Worm (Caenorhabditis elegans) whole organism, L4 larva: ENCODE measurements around the gene hum-5.

Experiments used
- D1046.2 ChIP-seq: fragments of 200-800 bp; sonication (Bioruptor generic); IDR thresholded peaks from 2 replicates; pipeline ENCODE4 v1.3.6; 2022; ENCODE audit warnings: missing genetic modification characterization, missing compliant biosample characterization
- T20F7.1 ChIP-seq: fragments of 200-800 bp; sonication (Bioruptor generic); optimal IDR thresholded peaks from 2 replicates; lab custom pipeline; 2018; ENCODE audit warnings: mild to moderate bottlenecking, missing genetic modification characterization, missing compliant biosample characterization
- T26A8.4 ChIP-seq: fragments of 200-800 bp; sonication (Bioruptor generic); IDR thresholded peaks from 2 replicates; pipeline ENCODE4 v1.3.6; 2022; ENCODE audit warnings: missing genetic modification characterization, missing compliant biosample characterization
- Y105C5A.15 ChIP-seq: fragments of 200-800 bp; sonication (Bioruptor generic); IDR thresholded peaks from 2 replicates; pipeline ENCODE4 v1.3.6; 2022; ENCODE audit warnings: missing genetic modification characterization, missing compliant biosample characterization
- Y48G9A.11 ChIP-seq: fragments of 200-800 bp; sonication (Bioruptor generic); IDR thresholded peaks from 2 replicates; pipeline ENCODE4 v1.3.6; 2022; ENCODE audit warnings: missing genetic modification reagents, missing genetic modification characterization, missing compliant biosample characterization
- Y5F2A.4 ChIP-seq: fragments of 200-800 bp; sonication (Bioruptor generic); optimal IDR thresholded peaks from 2 replicates; lab custom pipeline; 2018; ENCODE audit warnings: mild to moderate bottlenecking, missing genetic modification characterization, missing compliant biosample characterization
- ama-1 ChIP-seq: fragments of 150-350 bp; optimal IDR thresholded peaks from 2 replicates; lab custom pipeline; 2014; ENCODE audit warnings: inconsistent platforms, mixed read lengths
- arid-1 ChIP-seq: fragments of 200-800 bp; sonication (Bioruptor generic); conservative IDR thresholded peaks from 2 replicates; pipeline ENCODE4 v1.3.6; 2022; ENCODE audit warnings: missing genetic modification reagents, missing genetic modification characterization, missing compliant biosample characterization
- ceh-28 ChIP-seq: fragments of 150-350 bp; optimal IDR thresholded peaks from 2 replicates; lab custom pipeline; 2014; ENCODE audit warnings: missing biosample characterization, missing genetic modification reagents, missing genetic modification characterization
- ceh-32 ChIP-seq: sonication (generic microtip); optimal IDR thresholded peaks from 2 replicates; lab custom pipeline; 2016; ENCODE audit warnings: mild to moderate bottlenecking, missing genetic modification characterization, missing compliant biosample characterization; ENCODE audit not compliant: poor library complexity
- ceh-44 ChIP-seq: fragments of 200-800 bp; sonication (Bioruptor generic); IDR thresholded peaks from 2 replicates; pipeline ENCODE4 v1.3.6; 2022; ENCODE audit warnings: missing genetic modification reagents, missing genetic modification characterization, missing compliant biosample characterization
- daf-16 ChIP-seq, 3 experiments: sonication (generic microtip); optimal IDR thresholded peaks; 2 replicates each; lab custom pipeline; 2016 to 2017; ENCODE audit warnings: missing genetic modification characterization in 3 of 3, missing genetic modification reagents in 3 of 3, mild to moderate bottlenecking in 2 of 3, missing compliant biosample characterization in 2 of 3, missing biosample characterization in 1 of 3, moderate library complexity in 1 of 3
- daf-19 ChIP-seq: fragments of 200-800 bp; sonication (Bioruptor generic); conservative IDR thresholded peaks from 2 replicates; pipeline ENCODE4 v1.3.6; 2022; ENCODE audit warnings: missing genetic modification characterization, missing compliant biosample characterization
- daf-8 ChIP-seq: fragments of 200-800 bp; sonication (Bioruptor generic); IDR thresholded peaks from 2 replicates; pipeline ENCODE4 v1.3.6; 2022; ENCODE audit warnings: missing genetic modification characterization, missing compliant biosample characterization
- dmd-9 ChIP-seq: fragments of 200-800 bp; sonication (Bioruptor generic); IDR thresholded peaks from 2 replicates; pipeline ENCODE4 v1.3.6; 2022; ENCODE audit warnings: missing genetic modification reagents, missing genetic modification characterization, missing compliant biosample characterization
- dpl-1 ChIP-seq: fragments of 150-350 bp; optimal IDR thresholded peaks from 2 replicates; lab custom pipeline; 2014; ENCODE audit warnings: missing biosample characterization, missing genetic modification reagents, missing genetic modification characterization
- duxl-1 ChIP-seq: sonication (generic microtip); optimal IDR thresholded peaks from 2 replicates; lab custom pipeline; 2016; ENCODE audit warnings: mild to moderate bottlenecking, missing genetic modification characterization, moderate library complexity, missing compliant biosample characterization; ENCODE audit not compliant: poor library complexity
- dve-1 ChIP-seq: sonication (generic microtip); optimal IDR thresholded peaks from 2 replicates; lab custom pipeline; 2017; ENCODE audit warnings: antibody characterized with exemption, mild to moderate bottlenecking, missing genetic modification characterization, missing compliant biosample characterization; ENCODE audit not compliant: insufficient read depth
- egl-27 ChIP-seq: sonication (generic microtip); optimal IDR thresholded peaks from 3 replicates; lab custom pipeline; 2017; ENCODE audit warnings: missing biosample characterization, missing genetic modification reagents, missing genetic modification characterization
- fkh-10 ChIP-seq: fragments of 150-350 bp; optimal IDR thresholded peaks from 2 replicates; lab custom pipeline; 2014; ENCODE audit warnings: missing biosample characterization, missing genetic modification reagents, missing genetic modification characterization
- hlh-30 ChIP-seq: sonication (generic microtip); optimal IDR thresholded peaks from 2 replicates; lab custom pipeline; 2017; ENCODE audit warnings: antibody characterized with exemption, mild to moderate bottlenecking, missing genetic modification characterization, missing compliant biosample characterization; ENCODE audit not compliant: insufficient read depth
- jun-1 ChIP-seq: fragments of 150-350 bp; optimal IDR thresholded peaks from 2 replicates; lab custom pipeline; 2014; ENCODE audit warnings: missing biosample characterization, missing genetic modification reagents, missing genetic modification characterization
- lin-1 ChIP-seq: fragments of 200-800 bp; sonication (Bioruptor generic); IDR thresholded peaks from 2 replicates; pipeline ENCODE4 v1.3.6; 2022; ENCODE audit warnings: missing genetic modification reagents, missing genetic modification characterization, missing compliant biosample characterization
- lin-13 ChIP-seq: fragments of 150-350 bp; optimal IDR thresholded peaks from 2 replicates; lab custom pipeline; 2014; ENCODE audit warnings: missing biosample characterization, missing genetic modification reagents, missing genetic modification characterization
- lin-29 ChIP-seq: fragments of 200-800 bp; sonication (Bioruptor generic); IDR thresholded peaks from 2 replicates; pipeline ENCODE4 v1.3.6; 2022; ENCODE audit warnings: missing genetic modification reagents, missing genetic modification characterization, missing compliant biosample characterization
- mdl-1 ChIP-seq, 2 experiments: fragments of 150-350 bp in 1 of 2; sonication (generic microtip) in 1 of 2; optimal IDR thresholded peaks; 2 replicates each; lab custom pipeline; 2014 to 2017; ENCODE audit warnings: missing biosample characterization in 2 of 2, missing genetic modification characterization in 2 of 2
- mes-2 ChIP-seq: sonication (generic microtip); optimal IDR thresholded peaks from 2 replicates; lab custom pipeline; 2016; ENCODE audit warnings: missing genotype, mild to moderate bottlenecking, missing genetic modification characterization, missing compliant biosample characterization; ENCODE audit not compliant: poor library complexity, severe bottlenecking
- mxl-3 ChIP-seq: fragments of 200-800 bp; sonication (Bioruptor generic); optimal IDR thresholded peaks from 2 replicates; lab custom pipeline; 2018; ENCODE audit warnings: mild to moderate bottlenecking, missing genetic modification characterization, missing compliant biosample characterization
- nhr-10 ChIP-seq: fragments of 150-350 bp; optimal IDR thresholded peaks from 2 replicates; lab custom pipeline; 2014; ENCODE audit warnings: missing biosample characterization, missing genetic modification characterization
- nhr-76 ChIP-seq: fragments of 150-350 bp; optimal IDR thresholded peaks from 2 replicates; lab custom pipeline; 2014; ENCODE audit warnings: missing biosample characterization, missing genetic modification characterization
- pqm-1 ChIP-seq: sonication (generic microtip); optimal IDR thresholded peaks from 2 replicates; lab custom pipeline; 2017; ENCODE audit warnings: missing biosample characterization, missing genetic modification characterization
- rbr-2 ChIP-seq: sonication (generic microtip); optimal IDR thresholded peaks from 2 replicates; lab custom pipeline; 2016; ENCODE audit warnings: missing genotype, missing genetic modification characterization, missing compliant biosample characterization
- snpc-4 ChIP-seq: fragments of 150-350 bp; optimal IDR thresholded peaks from 2 replicates; lab custom pipeline; 2014; ENCODE audit warnings: missing biosample characterization, missing genetic modification characterization
- spr-1 ChIP-seq: sonication (generic microtip); optimal IDR thresholded peaks from 2 replicates; lab custom pipeline; 2016; ENCODE audit warnings: mild to moderate bottlenecking, missing genetic modification characterization, missing compliant biosample characterization
- spr-3 ChIP-seq: fragments of 200-800 bp; sonication (Bioruptor generic); optimal IDR thresholded peaks from 2 replicates; lab custom pipeline; 2018; ENCODE audit warnings: mild to moderate bottlenecking, missing genetic modification characterization, missing compliant biosample characterization
- tra-1 ChIP-seq: fragments of 200-800 bp; sonication (Bioruptor generic); IDR thresholded peaks from 2 replicates; pipeline ENCODE4 v1.3.6; 2022; ENCODE audit warnings: missing genetic modification reagents, missing genetic modification characterization, missing compliant biosample characterization
- unc-39 ChIP-seq: sonication (generic microtip); optimal IDR thresholded peaks from 2 replicates; lab custom pipeline; 2017; ENCODE audit warnings: missing biosample characterization, missing genetic modification characterization
- unc-62 ChIP-seq, 3 experiments: fragments of 150-350 bp in 1 of 3; sonication (generic microtip); optimal IDR thresholded peaks in 2 of 3; peaks in 1 of 3; 1 replicate in 1 of 3; 2 replicates in 2 of 3; lab custom pipeline; 2014 to 2017; ENCODE audit warnings: missing biosample characterization in 3 of 3, missing genetic modification characterization in 3 of 3, missing genetic modification reagents in 3 of 3, missing genotype in 1 of 3
- zip-2 ChIP-seq: fragments of 150-350 bp; optimal IDR thresholded peaks from 2 replicates; lab custom pipeline; 2014; ENCODE audit warnings: missing biosample characterization, missing genetic modification characterization

Gene hum-5

DNA sequence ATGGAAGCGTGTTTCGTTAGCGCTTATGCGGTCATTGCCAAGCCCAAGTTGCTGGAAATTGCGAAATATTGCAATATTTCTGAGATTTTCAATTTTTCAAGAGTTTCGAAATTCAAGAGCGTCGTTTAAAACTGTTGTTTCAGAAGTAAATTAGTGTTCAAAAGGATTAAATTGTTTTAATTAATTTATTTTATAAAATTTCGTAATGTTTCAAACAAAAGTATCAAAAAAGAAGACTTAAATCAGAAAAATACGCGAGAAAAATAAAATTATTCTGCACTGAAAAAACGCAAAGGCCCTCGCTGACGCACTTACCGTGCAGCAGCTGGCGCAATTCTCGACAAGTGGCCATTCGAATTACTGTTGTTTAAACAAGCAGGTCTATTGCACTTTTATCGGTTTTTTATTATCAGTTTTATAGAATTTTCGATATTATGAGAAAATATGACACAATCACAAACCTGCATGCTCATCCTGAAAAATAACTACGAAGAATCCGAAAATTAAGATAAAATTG lies 32.5 kb downstream of the hum-5 start, which contains the start of gene tif-1A (continued):
- peak; percentile 73 for TF ChIP-seq tra-1
- TF ChIP-seq Y5F2A.4 (GFP tag; lab: Kevin White, UChicago): no peak
- TF ChIP-seq dmd-9 (GFP tag; lab: Robert Waterston, UW): no peak
- no peak for TF ChIP-seq lin-29 (GFP tag; lab: Robert Waterston, UW)
- TF ChIP-seq spr-3 (GFP tag; lab: Kevin White, UChicago): no peak
- TF ChIP-seq snpc-4: no peak
- TF ChIP-seq zip-2 (tag; lab: Kevin White, UChicago): peak; percentile 72
- peak; percentile 72 for TF ChIP-seq hlh-30 (tag; lab: Kevin White, UChicago)
- TF ChIP-seq ceh-28: no peak
- peak; percentile 85 for TF ChIP-seq dpl-1 (GFP tag; lab: Kevin White, UChicago)
- TF ChIP-seq pqm-1: peak; percentile 61
- peak; percentile 40; the same call in 1 of the 2 replicates for TF ChIP-seq arid-1 (GFP tag; lab: Robert Waterston, UW)
- peak; percentile 95 for TF ChIP-seq dve-1
- TF ChIP-seq D1046.2 (GFP tag; lab: Robert Waterston, UW): no peak
- TF ChIP-seq mes-2 (tag; lab: Kevin White, UChicago): peak; percentile 87
- peak; percentile 55 for TF ChIP-seq duxl-1 (tag; lab: Kevin White, UChicago)
- TF ChIP-seq jun-1 (tag; lab: Kevin White, UChicago): peak; percentile 41
- peak; percentile 66 for TF ChIP-seq spr-1 (tag; lab: Kevin White, UChicago)
- TF ChIP-seq T26A8.4 (GFP tag; lab: Robert Waterston, UW): peak; percentile 69
- TF ChIP-seq daf-19: no peak
- peak; percentile 26 for TF ChIP-seq fkh-10 (GFP tag; lab: Kevin White, UChicago)
- TF ChIP-seq daf-8: no peak
- peak; percentile 51 for TF ChIP-seq lin-13 (GFP tag; lab: Kevin White, UChicago)
- TF ChIP-seq unc-62 (GFP tag; optimal IDR thresholded peaks at IDR 0.05 in 1 of 2; lab: Kevin White, UChicago): no peak
- TF ChIP-seq unc-62 (tag; optimal IDR thresholded peaks at IDR 0.05; lab: Kevin White, UChicago): no peak
- peak; percentile 73 for TF ChIP-seq T20F7.1
- TF ChIP-seq Y105C5A.15 (GFP tag; lab: Robert Waterston, UW): no peak
- no peak for TF ChIP-seq Y48G9A.11 (GFP tag; lab: Robert Waterston, UW)
- TF ChIP-seq nhr-76 (tag; lab: Kevin White, UChicago): no peak
- peak in 1 of 2 experiments; percentile 57 for TF ChIP-seq mdl-1 (tag; optimal IDR thresholded peaks at IDR 0.05; lab: Kevin White, UChicago)
- no peak for TF ChIP-seq ceh-32 (tag; lab: Kevin White, UChicago)
- TF ChIP-seq lin-1: peak; percentile 79
- peak; percentile 82 for TF ChIP-seq rbr-2 (tag; lab: Kevin White, UChicago)
- no peak for TF ChIP-seq nhr-10 (tag; lab: Kevin White, UChicago)
- TF ChIP-seq mxl-3 (GFP tag; lab: Kevin White, UChicago): peak; percentile 30
- no peak for TF ChIP-seq unc-39 (tag; lab: Kevin White, UChicago)
- no peak for TF ChIP-seq ceh-44
- TF ChIP-seq ama-1: no peak
- TF ChIP-seq daf-16 (GFP tag; optimal IDR thresholded peaks at IDR 0.05; lab: Kevin White, UChicago): peak; percentile 6 to 54
- peak; percentile 93 for TF ChIP-seq daf-16 (tag; optimal IDR thresholded peaks at IDR 0.05; lab: Kevin White, UChicago)

DNA sequence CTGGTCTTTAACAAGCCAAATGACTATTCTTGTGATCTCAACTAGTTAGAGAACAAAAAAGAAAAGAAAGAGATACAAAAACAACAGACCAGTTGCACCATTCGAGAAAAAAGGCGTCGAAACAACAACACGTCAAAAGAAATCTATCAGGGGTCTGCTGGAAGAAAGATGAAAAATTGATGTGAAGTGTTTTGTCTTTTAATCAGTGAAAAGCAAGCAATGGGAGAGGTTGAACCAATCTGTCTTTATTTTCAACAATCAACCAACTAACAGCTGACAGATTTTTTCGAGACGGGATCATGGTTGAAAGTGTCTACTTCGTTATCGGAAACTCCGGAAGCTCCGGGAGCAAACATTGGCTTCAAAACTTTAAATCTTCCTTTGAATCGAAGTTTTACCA lies 42.2 kb downstream of the hum-5 start:
- TF ChIP-seq Y48G9A.11 (GFP tag; lab: Robert Waterston, UW): no peak
- no peak for TF ChIP-seq egl-27
- TF ChIP-seq mdl-1 (tag; optimal IDR thresholded peaks at IDR 0.05; lab: Kevin White, UChicago): no peak
- TF ChIP-seq daf-16 (GFP tag; optimal IDR thresholded peaks at IDR 0.05; lab: Kevin White, UChicago): peak in 1 of 2 experiments; percentile 72
- TF ChIP-seq daf-16 (tag; optimal IDR thresholded peaks at IDR 0.05; lab: Kevin White, UChicago): no peak
